Fruit fly (Drosophila melanogaster): Measurements from ENCODE around the gene mtg.
A peak's percentile ranks its signal among the peaks of the same experiment; 100 is the strongest.

The mtg gene

DNA sequence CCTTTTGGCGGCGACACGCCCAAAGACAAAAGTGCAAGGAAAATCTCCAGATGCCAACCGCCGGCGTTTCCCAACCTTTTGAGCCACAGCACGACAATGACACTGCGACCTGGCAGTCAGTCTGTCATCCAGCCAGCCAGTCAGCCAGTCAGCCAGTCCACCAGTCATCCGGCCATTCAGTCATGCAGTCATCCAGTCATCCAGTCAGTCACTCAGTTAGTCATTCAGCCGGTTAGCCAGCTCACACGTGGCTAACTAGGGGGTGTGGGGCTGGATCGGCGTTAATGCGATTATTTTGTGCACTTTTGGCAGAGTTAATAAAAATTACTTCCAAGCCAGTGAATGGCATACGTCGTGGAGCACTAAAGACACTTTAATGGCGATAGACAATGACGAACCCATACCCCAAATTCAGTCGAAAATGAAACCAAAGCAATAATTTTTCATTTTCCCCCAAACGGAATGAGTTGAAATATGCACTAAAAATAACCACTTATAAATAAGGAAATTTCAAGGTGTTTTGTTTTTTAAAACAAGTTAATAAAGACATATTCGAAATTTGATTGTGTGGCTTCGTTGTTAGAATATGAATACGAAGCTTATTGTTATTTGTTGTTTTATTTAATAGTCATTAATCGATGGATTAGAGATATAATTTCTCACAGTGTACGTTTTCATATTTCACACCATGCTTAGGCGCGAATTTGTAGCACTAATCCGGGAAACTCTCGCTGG lies 25.4 kb upstream of the mtg start (continued):
- TF ChIP-seq fd64A (GFP tag; optimal IDR thresholded peaks at IDR 0.05) (no peak), eve (GFP tag; optimal IDR thresholded peaks at IDR 0.05) (no peak), inv (GFP tag; IDR thresholded peaks at IDR 0.05; ENCODE audit: partially characterized antibody) (no peak), CG9797 (GFP tag; optimal IDR thresholded peaks at IDR 0.05) (no peak), esg (GFP tag; conservative IDR thresholded peaks at IDR 0.05) (no peak), GATAe (GFP tag; conservative IDR thresholded peaks at IDR 0.05) (no peak), CG13894 (tag; optimal IDR thresholded peaks at IDR 0.05) (no peak), Mes4 (GFP tag; optimal IDR thresholded peaks at IDR 0.05) (no peak), cg (GFP tag; optimal IDR thresholded peaks at IDR 0.05) (no peak), Nf-YA (GFP tag; IDR thresholded peaks at IDR 0.05) (no peak), CG14667 (GFP tag; IDR thresholded peaks at IDR 0.05) (no peak), CTCF (GFP tag; optimal IDR thresholded peaks at IDR 0.05) (no peak), CG10267 (tag; optimal IDR thresholded peaks at IDR 0.05) (peak; percentile 15), dysf (GFP tag; IDR thresholded peaks at IDR 0.05) (no peak), CG17802 (tag; optimal IDR thresholded peaks at IDR 0.05) (no peak), Nf-YB (GFP tag; optimal IDR thresholded peaks at IDR 0.05) (no peak), jumu (GFP tag; optimal IDR thresholded peaks at IDR 0.05) (no peak), fd102C (GFP tag; optimal IDR thresholded peaks at IDR 0.05) (no peak), chn (GFP tag; optimal IDR thresholded peaks at IDR 0.05) (no peak), CG10209 (GFP tag; optimal IDR thresholded peaks at IDR 0.05) (no peak), CG18599 (GFP tag; optimal IDR thresholded peaks at IDR 0.05) (no peak), CG2678 (tag; optimal IDR thresholded peaks at IDR 0.05) (peak; percentile 20), pan (optimal IDR thresholded peaks at IDR 0.05) (no peak), pan (GFP tag; optimal IDR thresholded peaks at IDR 0.05 in 1 of 2, IDR thresholded peaks at IDR 0.05 in 1 of 2) (no peak), yki (optimal IDR thresholded peaks at IDR 0.05) (no peak), Vsx1 (GFP tag; optimal IDR thresholded peaks at IDR 0.05) (no peak), Pdp1 (GFP tag; optimal IDR thresholded peaks at IDR 0.05) (no peak), croc (GFP tag; conservative IDR thresholded peaks at IDR 0.05) (no peak), CG14860 (GFP tag; IDR thresholded peaks at IDR 0.05; ENCODE audit: partially characterized antibody) (no peak)

DNA sequence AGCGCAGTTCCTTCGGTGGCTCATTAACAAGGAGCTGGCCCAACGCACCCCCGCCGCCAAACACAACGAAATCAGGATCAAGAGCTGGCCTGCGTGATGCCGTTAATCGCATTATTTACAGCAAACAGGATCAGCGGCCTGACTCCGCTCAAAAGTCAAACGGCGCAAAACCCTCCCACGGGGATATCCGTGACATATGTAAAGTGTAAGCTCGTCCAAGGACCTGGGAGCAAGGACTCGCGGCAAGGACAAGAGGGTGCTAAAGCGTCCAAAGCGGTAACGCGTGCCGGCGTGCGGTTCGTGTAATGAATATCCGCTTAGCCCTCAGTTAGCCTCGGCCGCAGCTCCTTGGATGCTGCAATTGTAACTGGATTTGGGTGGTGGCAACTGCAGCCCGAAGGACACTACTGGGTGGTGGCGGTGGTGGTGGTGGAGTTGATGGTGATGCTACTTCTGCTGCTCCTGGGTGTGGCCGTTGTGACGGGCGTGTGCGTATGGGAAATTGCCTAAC lies 24.8 kb upstream of the mtg start:
- TF ChIP-seq CG3065 (GFP tag; optimal IDR thresholded peaks at IDR 0.05) = no peak
- peak; percentile 83 for TF ChIP-seq pros (GFP tag; optimal IDR thresholded peaks at IDR 0.05)
- TF ChIP-seq kni (GFP tag; optimal IDR thresholded peaks at IDR 0.05) = peak; percentile 14
- TF ChIP-seq run (tag; optimal IDR thresholded peaks at IDR 0.05) = peak; percentile 28
- no peak for TF ChIP-seq Neu2 (GFP tag; optimal IDR thresholded peaks at IDR 0.05; ENCODE audit: borderline replicate concordance)
- peak in 1 of 2 experiments; percentile 87 for TF ChIP-seq tll (GFP tag; optimal IDR thresholded peaks at IDR 0.05)
- peak; percentile 99 for TF ChIP-seq Hey (tag; optimal IDR thresholded peaks at IDR 0.05)
- TF ChIP-seq gsb-n (tag; optimal IDR thresholded peaks at IDR 0.05) = peak; percentile 12
- TF ChIP-seq sd (tag; optimal IDR thresholded peaks at IDR 0.05) = peak; percentile 4
- TF ChIP-seq crp (GFP tag; optimal IDR thresholded peaks at IDR 0.05) = no peak
- peak; percentile 11 for TF ChIP-seq CG8478 (optimal IDR thresholded peaks at IDR 0.05)
- no peak for TF ChIP-seq nerfin-1 (tag; optimal IDR thresholded peaks at IDR 0.05)
- no peak for TF ChIP-seq CG10431 (GFP tag; optimal IDR thresholded peaks at IDR 0.05)
- TF ChIP-seq oc (tag; optimal IDR thresholded peaks at IDR 0.05) = peak; percentile 94
- no peak for TF ChIP-seq CG11695 (GFP tag; IDR thresholded peaks at IDR 0.05)
- TF ChIP-seq CG12744 (GFP tag; optimal IDR thresholded peaks at IDR 0.05) = no peak

Measured in whole organism, embryonic.